Fruit fly (Drosophila melanogaster) whole organism, pupa: ENCODE results near the gene rpk.

ENCODE experiments used
- CG14655 ChIP-seq: fragments of 200-800 bp; sonication (Bioruptor generic); optimal IDR thresholded peaks from 3 replicates; lab custom pipeline; 2017; ENCODE audit warnings: mild to moderate bottlenecking, missing biosample characterization, missing genetic modification reagents, missing genetic modification characterization
- CG15710 ChIP-seq: fragments of 200-800 bp; sonication (Bioruptor generic); optimal IDR thresholded peaks from 2 replicates; lab custom pipeline; 2018; ENCODE audit warnings: missing biosample characterization, mild to moderate bottlenecking, missing genetic modification characterization, moderate library complexity
- CG17806 ChIP-seq: fragments of 200-800 bp; sonication (Bioruptor generic); optimal IDR thresholded peaks from 2 replicates; lab custom pipeline; 2018; ENCODE audit warnings: missing biosample characterization, mild to moderate bottlenecking, missing genetic modification characterization, moderate library complexity
- CG32121 ChIP-seq: fragments of 200-800 bp; sonication (Bioruptor generic); IDR thresholded peaks from 2 replicates; pipeline ENCODE4 v1.3.6; 2022; ENCODE audit warnings: missing biosample characterization, missing genetic modification characterization
- CG34367 ChIP-seq: fragments of 200-800 bp; sonication (Bioruptor generic); optimal IDR thresholded peaks from 2 replicates; lab custom pipeline; 2018; ENCODE audit warnings: missing biosample characterization, mild to moderate bottlenecking, missing genetic modification characterization
- CG8301 ChIP-seq: fragments of 200-800 bp; sonication (Bioruptor generic); optimal IDR thresholded peaks from 2 replicates; lab custom pipeline; 2018; ENCODE audit warnings: missing biosample characterization, mild to moderate bottlenecking, missing genetic modification characterization
- CG9948 ChIP-seq: fragments of 200-800 bp; sonication (Bioruptor generic); optimal IDR thresholded peaks from 2 replicates; lab custom pipeline; 2018; ENCODE audit warnings: missing biosample characterization, mild to moderate bottlenecking, missing genetic modification characterization, moderate library complexity
- EcR ChIP-seq: fragments of 200-800 bp; sonication (Bioruptor generic); optimal IDR thresholded peaks from 3 replicates; lab custom pipeline; 2019; ENCODE audit warnings: missing biosample characterization, missing genetic modification characterization, mild to moderate bottlenecking, moderate library complexity, missing genetic modification reagents
- Ets98B ChIP-seq: fragments of 200-800 bp; sonication (Bioruptor generic); IDR thresholded peaks from 2 replicates; pipeline ENCODE4 v1.3.6; 2022; ENCODE audit warnings: missing biosample characterization, missing genetic modification characterization
- gl ChIP-seq: fragments of 200-800 bp; sonication (Bioruptor generic); optimal IDR thresholded peaks from 2 replicates; lab custom pipeline; 2018; ENCODE audit warnings: missing biosample characterization, mild to moderate bottlenecking, missing genetic modification characterization
- rn ChIP-seq: fragments of 200-800 bp; sonication (Bioruptor generic); IDR thresholded peaks from 2 replicates; pipeline ENCODE4 v1.3.6; 2022; ENCODE audit warnings: missing biosample characterization, missing genetic modification characterization

DNA sequence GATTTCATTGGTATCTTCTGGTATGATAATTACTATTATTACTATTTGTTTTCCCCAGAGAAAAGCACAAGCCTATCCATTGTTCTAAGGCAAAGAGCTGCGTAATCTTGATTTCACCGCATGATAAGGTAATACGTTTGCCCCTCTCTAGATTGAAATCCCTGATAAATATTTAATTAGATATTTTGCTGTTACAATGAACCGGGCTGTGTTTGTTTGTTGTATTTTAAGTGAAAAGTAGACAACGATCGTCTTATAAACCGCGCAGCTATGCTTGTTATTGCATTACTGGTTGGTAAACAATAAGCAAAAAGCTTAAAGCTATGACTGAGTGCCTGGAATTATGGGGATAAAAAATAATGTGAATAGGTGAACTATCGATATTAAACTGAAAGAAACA, 49.0 kb downstream of the rpk start:
- TF ChIP-seq EcR: no peak
- no peak for TF ChIP-seq CG17806 (tag; lab: Kevin White, UChicago)
- TF ChIP-seq CG32121 (GFP tag; lab: Robert Waterston, UW): no peak
- no peak for TF ChIP-seq CG15710 (tag; lab: Kevin White, UChicago)
- TF ChIP-seq Ets98B: no peak
- no peak for TF ChIP-seq rn
- no peak for TF ChIP-seq gl (tag; lab: Kevin White, UChicago)
- TF ChIP-seq CG34367 (tag; lab: Kevin White, UChicago): no peak
- TF ChIP-seq CG8301 (tag; lab: Kevin White, UChicago): no peak
- TF ChIP-seq CG14655 (GFP tag; lab: Kevin White, UChicago): no peak
- TF ChIP-seq CG9948 (tag; lab: Kevin White, UChicago): no peak
